Fruit fly (Drosophila melanogaster): ENCODE measurements around the gene Lsp1beta.

Gene Lsp1beta

DNA sequence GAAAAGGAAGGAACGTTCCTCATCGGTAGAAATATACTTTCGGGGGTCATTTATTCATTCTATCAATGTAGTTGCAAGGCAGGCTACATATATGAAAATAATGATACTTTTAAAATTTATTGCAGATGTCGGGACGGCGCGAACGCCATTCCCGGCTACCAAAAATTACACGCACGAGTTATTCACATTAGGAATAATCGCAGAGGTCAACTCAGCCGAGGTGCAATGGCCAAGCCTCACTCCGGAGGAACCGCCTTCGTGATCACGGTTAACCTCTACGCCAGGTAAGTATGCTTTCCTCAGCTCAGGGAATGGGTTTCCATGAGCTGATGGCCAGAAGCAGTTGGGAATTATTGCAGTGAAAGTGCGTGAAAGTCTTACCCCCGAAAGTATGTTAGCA lies 3.1 kb downstream of the Lsp1beta start (continued):
- TF ChIP-seq kni (GFP tag; optimal IDR thresholded peaks at IDR 0.05) = peak; percentile 33
- TF ChIP-seq CG34422 (GFP tag; IDR thresholded peaks at IDR 0.05) = peak; percentile 49; the same call in 1 of the 3 replicates
- peak; percentile 50 for TF ChIP-seq CG10979 (tag; optimal IDR thresholded peaks at IDR 0.05)
- peak; percentile 39 for TF ChIP-seq CG2875 (GFP tag; optimal IDR thresholded peaks at IDR 0.05)
- peak; percentile 88; the same call in 2 of the 3 replicates for TF ChIP-seq CG2199 (GFP tag; IDR thresholded peaks at IDR 0.05)
- TF ChIP-seq zfh1 (GFP tag; IDR thresholded peaks at IDR 0.05) = peak; percentile 75
- TF ChIP-seq CG17829 (tag; optimal IDR thresholded peaks at IDR 0.05) = peak; percentile 43
- peak; percentile 3 for TF ChIP-seq HLH54F (GFP tag; optimal IDR thresholded peaks at IDR 0.05)
- 0 out of 2 replicates have a peak, but pooled peaks have one; percentile 24 for TF ChIP-seq HLH3B (GFP tag; IDR thresholded peaks at IDR 0.05)
- TF ChIP-seq CG8924 (tag; optimal IDR thresholded peaks at IDR 0.05) = peak; percentile 3
- peak; percentile 10 for TF ChIP-seq Ssrp (tag; optimal IDR thresholded peaks at IDR 0.05)
- peak; percentile 25 for TF ChIP-seq CG8290 (GFP tag; optimal IDR thresholded peaks at IDR 0.05)
- TF ChIP-seq CG8290 (tag; optimal IDR thresholded peaks at IDR 0.05) = peak in 1 of 2 experiments; percentile 36
- TF ChIP-seq z (GFP tag; IDR thresholded peaks at IDR 0.05) = peak; percentile 23; the same call in 1 of the 3 replicates
- TF ChIP-seq CG15479 (GFP tag; optimal IDR thresholded peaks at IDR 0.05) = peak; percentile 25
- TF ChIP-seq CG6791 (GFP tag; IDR thresholded peaks at IDR 0.05; ENCODE audit: partially characterized antibody) = peak; percentile 50; the same call in 1 of the 3 replicates
- peak; percentile 16 for TF ChIP-seq nerfin-1 (tag; optimal IDR thresholded peaks at IDR 0.05)
- 0 out of 2 replicates have a peak, but pooled peaks have one; percentile 16 for TF ChIP-seq Awh (GFP tag; IDR thresholded peaks at IDR 0.05)
- TF ChIP-seq CG4360 (GFP tag; IDR thresholded peaks at IDR 0.05) = peak; percentile 63
- TF ChIP-seq dysf (GFP tag; IDR thresholded peaks at IDR 0.05) = 0 out of 3 replicates have a peak, but pooled peaks have one; percentile 10
- 0 out of 3 replicates have a peak, but pooled peaks have one; percentile 27 for TF ChIP-seq mld (GFP tag; IDR thresholded peaks at IDR 0.05; ENCODE audit: partially characterized antibody)
- peak; percentile 30 for TF ChIP-seq bab2 (GFP tag; optimal IDR thresholded peaks at IDR 0.05)
- peak; percentile 40 for TF ChIP-seq gsb-n (tag; optimal IDR thresholded peaks at IDR 0.05)
- peak; percentile 36 for TF ChIP-seq dmrt99B (tag; optimal IDR thresholded peaks at IDR 0.05)
- TF ChIP-seq HLHmδ (GFP tag; optimal IDR thresholded peaks at IDR 0.05) = peak; percentile 29
- TF ChIP-seq pum (GFP tag; optimal IDR thresholded peaks at IDR 0.05) = peak; percentile 31
- TF ChIP-seq Blimp-1 (GFP tag; optimal IDR thresholded peaks at IDR 0.05) = peak; percentile 23
- TF ChIP-seq inv (GFP tag; IDR thresholded peaks at IDR 0.05; ENCODE audit: partially characterized antibody) = 0 out of 2 replicates have a peak, but pooled peaks have one; percentile 14
- peak; percentile 53 for TF ChIP-seq CG17359 (tag; optimal IDR thresholded peaks at IDR 0.05)
- peak; percentile 92 for TF ChIP-seq Ets65A (GFP tag)
- peak; percentile 51 for TF ChIP-seq CG1603 (tag; optimal IDR thresholded peaks at IDR 0.05)
- TF ChIP-seq CG10209 (GFP tag; optimal IDR thresholded peaks at IDR 0.05) = peak; percentile 52
- TF ChIP-seq CG16863 (GFP tag; optimal IDR thresholded peaks at IDR 0.05) = peak; percentile 9
- TF ChIP-seq Pdp1 (GFP tag; optimal IDR thresholded peaks at IDR 0.05) = peak in 1 of 2 experiments; percentile 28
- TF ChIP-seq phol (tag; optimal IDR thresholded peaks at IDR 0.05) = peak; percentile 17
- peak; percentile 7 for TF ChIP-seq tin (GFP tag; optimal IDR thresholded peaks at IDR 0.05)
- TF ChIP-seq CG2202 (tag; optimal IDR thresholded peaks at IDR 0.05) = peak; percentile 2
- TF ChIP-seq Hr78 (GFP tag; optimal IDR thresholded peaks at IDR 0.05) = peak in 1 of 2 experiments; percentile 29
- peak; percentile 10 for TF ChIP-seq CG13624 (GFP tag; optimal IDR thresholded peaks at IDR 0.05)
- TF ChIP-seq Hsf (GFP tag; optimal IDR thresholded peaks at IDR 0.05) = peak; percentile 1
- TF ChIP-seq unpg (GFP tag; optimal IDR thresholded peaks at IDR 0.05) = peak; percentile 14
- TF ChIP-seq MTF-1 (GFP tag; optimal IDR thresholded peaks at IDR 0.05; ENCODE audit: borderline replicate concordance) = peak; percentile 1
- peak; percentile 24 for TF ChIP-seq CG2678 (tag; optimal IDR thresholded peaks at IDR 0.05)
- peak; percentile 75; the same call in 1 of the 2 replicates for TF ChIP-seq chm (GFP tag; IDR thresholded peaks at IDR 0.05)
- TF ChIP-seq ken (GFP tag; IDR thresholded peaks at IDR 0.05) = peak; percentile 75; the same call in 2 of the 3 replicates
- TF ChIP-seq zen (tag; optimal IDR thresholded peaks at IDR 0.05) = peak; percentile 58
- TF ChIP-seq CG10267 (tag; optimal IDR thresholded peaks at IDR 0.05) = peak; percentile 10
- TF ChIP-seq Mes4 (GFP tag; optimal IDR thresholded peaks at IDR 0.05) = peak; percentile 21
- TF ChIP-seq CG17328 (GFP tag; IDR thresholded peaks at IDR 0.05) = peak; percentile 63

All from whole organism, embryonic.